Worm (Caenorhabditis elegans) whole organism, mixed stage, embryonic: ENCODE data around the gene ins-20.

Experiments used
- M03D4.4 ChIP-seq: sonication (generic microtip); optimal IDR thresholded peaks from 2 replicates; lab custom pipeline; 2017; ENCODE audit warnings: mild to moderate bottlenecking, missing genetic modification characterization, missing compliant biosample characterization
- blmp-1 ChIP-seq: fragments of 150-350 bp; optimal IDR thresholded peaks from 2 replicates; lab custom pipeline; 2014; ENCODE audit warnings: missing biosample characterization, missing genetic modification characterization
- ces-1 ChIP-seq: fragments of 150-350 bp; optimal IDR thresholded peaks from 2 replicates; lab custom pipeline; 2014; ENCODE audit warnings: missing biosample characterization, missing genetic modification reagents, missing genetic modification characterization
- elt-1 ChIP-seq: sonication (generic microtip); optimal IDR thresholded peaks from 2 replicates; lab custom pipeline; 2017; ENCODE audit warnings: missing genetic modification characterization, mild to moderate bottlenecking, missing compliant biosample characterization, antibody characterized with exemption, moderate library complexity, borderline replicate concordance; ENCODE audit not compliant: insufficient read depth
- elt-3 ChIP-seq: fragments of 150-350 bp; optimal IDR thresholded peaks from 2 replicates; lab custom pipeline; 2014; ENCODE audit warnings: missing biosample characterization, missing genetic modification characterization
- flh-1 ChIP-seq: fragments of 200-800 bp; sonication (Bioruptor generic); optimal IDR thresholded peaks from 2 replicates; lab custom pipeline; 2018; ENCODE audit warnings: mild to moderate bottlenecking, missing genetic modification characterization, moderate library complexity, missing compliant biosample characterization
- lsy-2 ChIP-seq: fragments of 150-350 bp; optimal IDR thresholded peaks from 2 replicates; lab custom pipeline; 2014; ENCODE audit warnings: missing biosample characterization, missing genetic modification characterization
- mep-1 ChIP-seq: fragments of 150-350 bp; optimal IDR thresholded peaks from 2 replicates; lab custom pipeline; 2017; ENCODE audit warnings: missing biosample characterization, missing genetic modification reagents, missing genetic modification characterization, inconsistent platforms
- nhr-12 ChIP-seq: fragments of 150-350 bp; optimal IDR thresholded peaks from 2 replicates; lab custom pipeline; 2014; ENCODE audit warnings: missing biosample characterization, missing genetic modification characterization
- nhr-2 ChIP-seq: fragments of 150-350 bp; optimal IDR thresholded peaks from 2 replicates; lab custom pipeline; 2014; ENCODE audit warnings: missing biosample characterization, missing genetic modification characterization
- nhr-28 ChIP-seq: fragments of 150-350 bp; optimal IDR thresholded peaks from 2 replicates; lab custom pipeline; 2014; ENCODE audit warnings: missing biosample characterization, missing genetic modification characterization

DNA sequence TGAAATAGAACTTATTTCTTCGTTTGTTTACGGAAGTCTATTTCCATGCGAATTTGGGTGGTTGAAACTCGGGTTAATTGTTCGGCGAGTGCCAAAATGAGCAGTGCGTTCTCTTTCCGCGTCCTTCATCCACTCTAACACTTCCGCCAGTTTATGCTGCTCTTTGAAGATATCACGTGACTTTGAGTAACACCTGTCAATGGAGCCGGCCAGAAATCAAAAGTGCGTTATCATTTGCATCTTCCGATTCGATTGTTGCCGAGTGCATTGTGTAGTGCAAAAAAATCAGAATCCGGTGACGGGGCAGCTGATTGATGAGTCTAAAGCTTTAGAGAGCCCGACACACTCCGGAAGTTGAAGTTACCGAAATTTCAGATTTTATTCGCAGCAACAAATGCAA, 9.6 kb upstream of the ins-20 start:
- TF ChIP-seq elt-3 (no peak), blmp-1 (no peak), ces-1 (GFP tag; lab: Kevin White, UChicago) (no peak), nhr-12 (tag; lab: Kevin White, UChicago) (no peak), nhr-2 (tag; lab: Kevin White, UChicago) (no peak), M03D4.4 (tag; lab: Kevin White, UChicago) (no peak), mep-1 (tag; lab: Kevin White, UChicago) (no peak), lsy-2 (no peak), flh-1 (GFP tag; lab: Kevin White, UChicago) (no peak), elt-1 (tag; lab: Kevin White, UChicago) (no peak), nhr-28 (no peak)
